Worm (Caenorhabditis elegans) whole organism, early embryonic: ENCODE measurements around the gene srw-11.

ENCODE experiments used
- ama-1 ChIP-seq: fragments of 150-350 bp; optimal IDR thresholded peaks from 2 replicates; lab custom pipeline; 2014
- flt-1 ChIP-seq: fragments of 200-800 bp; sonication (Bioruptor generic); IDR thresholded peaks from 2 replicates; pipeline ENCODE4 v1.3.6; 2022; ENCODE audit warnings: missing genetic modification characterization, missing compliant biosample characterization
- hmbx-1 ChIP-seq: sonication (generic microtip); optimal IDR thresholded peaks from 2 replicates; lab custom pipeline; 2016; ENCODE audit warnings: mild to moderate bottlenecking, missing genetic modification characterization, missing compliant biosample characterization
- hmg-4 ChIP-seq: fragments of 200-800 bp; sonication (Bioruptor generic); optimal IDR thresholded peaks from 2 replicates; lab custom pipeline; 2018; ENCODE audit warnings: mild to moderate bottlenecking, missing genetic modification characterization, missing compliant biosample characterization
- pes-1 ChIP-seq: fragments of 200-800 bp; sonication (Bioruptor generic); IDR thresholded peaks from 2 replicates; pipeline ENCODE4 v1.3.6; 2022; ENCODE audit warnings: missing genetic modification reagents, missing genetic modification characterization, missing compliant biosample characterization
- scrt-1 ChIP-seq: fragments of 200-800 bp; sonication (Bioruptor generic); IDR thresholded peaks from 2 replicates; pipeline ENCODE4 v1.3.6; 2022; ENCODE audit warnings: missing genetic modification characterization, missing compliant biosample characterization
- tbx-11 ChIP-seq: fragments of 200-800 bp; sonication (Bioruptor generic); IDR thresholded peaks from 2 replicates; pipeline ENCODE4 v1.3.6; 2022; ENCODE audit warnings: missing genetic modification characterization, missing compliant biosample characterization
- tra-4 ChIP-seq: sonication (generic microtip); optimal IDR thresholded peaks from 2 replicates; lab custom pipeline; 2017; ENCODE audit warnings: missing genetic modification characterization, missing compliant biosample characterization

ce11 chrV:15241259-15241658 is 1.1 kb upstream of the srw-11 start, which contains the start of gene chil-12:
- TF ChIP-seq tra-4 (tag; lab: Kevin White, UChicago) = no peak
- no peak for TF ChIP-seq flt-1 (GFP tag; lab: Robert Waterston, UW)
- TF ChIP-seq hmg-4 (GFP tag; lab: Kevin White, UChicago) = no peak
- no peak for TF ChIP-seq tbx-11 (GFP tag; lab: Robert Waterston, UW)
- TF ChIP-seq ama-1 = no peak
- TF ChIP-seq pes-1 (GFP tag; lab: Robert Waterston, UW) = no peak
- no peak for TF ChIP-seq scrt-1 (GFP tag; lab: Robert Waterston, UW)
- no peak for TF ChIP-seq hmbx-1 (tag; lab: Kevin White, UChicago)
